Worm (Caenorhabditis elegans): ENCODE measurements around the gene nlp-23.

The nlp-23 gene

ce11 chrX:2382227-2382626 is 39.5 kb upstream of the nlp-23 start (continued):
- TF ChIP-seq attf-4 (tag; optimal IDR thresholded peaks at IDR 0.05) (no peak), ZK546.5 (tag; optimal IDR thresholded peaks at IDR 0.05) (no peak), spr-1 (tag; optimal IDR thresholded peaks at IDR 0.05) (no peak), ztf-11 (tag; optimal IDR thresholded peaks at IDR 0.05) (no peak), skn-1 (tag; optimal IDR thresholded peaks at IDR 0.05) (no peak), lin-13 (GFP tag; optimal IDR thresholded peaks at IDR 0.05) (no peak), ceh-82 (tag; optimal IDR thresholded peaks at IDR 0.05) (no peak), mdl-1 (tag; optimal IDR thresholded peaks at IDR 0.05) (peak in 1 of 2 experiments; percentile 31), T26A8.4 (GFP tag; IDR thresholded peaks at IDR 0.05) (no peak), ZK337.2 (GFP tag; IDR thresholded peaks at IDR 0.05) (no peak), hlh-11 (tag; optimal IDR thresholded peaks at IDR 0.05) (peak; percentile 54), dmd-9 (GFP tag; IDR thresholded peaks at IDR 0.05) (no peak), fos-1 (tag; optimal IDR thresholded peaks at IDR 0.05) (no peak), T20F7.1 (GFP tag; optimal IDR thresholded peaks at IDR 0.05) (no peak), fkh-10 (GFP tag; optimal IDR thresholded peaks at IDR 0.05) (no peak), nhr-111 (GFP tag; optimal IDR thresholded peaks at IDR 0.05) (no peak), lir-3 (tag; optimal IDR thresholded peaks at IDR 0.05) (no peak), zfp-3 (GFP tag; conservative IDR thresholded peaks at IDR 0.05) (no peak), lin-15B (tag; optimal IDR thresholded peaks at IDR 0.05) (no peak), dmd-6 (GFP tag; IDR thresholded peaks at IDR 0.05) (peak; percentile 57), ama-1 (optimal IDR thresholded peaks at IDR 0.05) (no peak), nhr-237 (tag; optimal IDR thresholded peaks at IDR 0.05) (no peak), spr-3 (GFP tag; optimal IDR thresholded peaks at IDR 0.05) (no peak), ceh-28 (tag; optimal IDR thresholded peaks at IDR 0.05) (no peak), hlh-30 (tag; optimal IDR thresholded peaks at IDR 0.05; ENCODE audit: insufficient read depth) (peak; percentile 60), cey-2 (tag; optimal IDR thresholded peaks at IDR 0.05; ENCODE audit: borderline replicate concordance, insufficient read depth) (no peak), F26F4.8 (GFP tag; conservative IDR thresholded peaks at IDR 0.05) (no peak), dpl-1 (GFP tag; optimal IDR thresholded peaks at IDR 0.05) (peak; percentile 64), nhr-10 (tag; optimal IDR thresholded peaks at IDR 0.05) (no peak), ces-1 (GFP tag; optimal IDR thresholded peaks at IDR 0.05) (no peak), nhr-48 (tag; optimal IDR thresholded peaks at IDR 0.05) (no peak), ceh-62 (tag; optimal IDR thresholded peaks at IDR 0.05) (no peak), F37D6.2 (tag; optimal IDR thresholded peaks at IDR 0.05) (peak; percentile 9), madf-5 (GFP tag; IDR thresholded peaks at IDR 0.05) (no peak)

ce11 chrX:2381282-2381681 is 38.5 kb upstream of the nlp-23 start, which contains the start of gene F47G3.4:
F47G3.4 (plus strand) TSS chrX:2381582.
- TF ChIP-seq dmd-9 (GFP tag; IDR thresholded peaks at IDR 0.05) (no peak), Y5F2A.4 (GFP tag; optimal IDR thresholded peaks at IDR 0.05) (no peak), zfp-2 (tag; optimal IDR thresholded peaks at IDR 0.05) (no peak), hif-1 (tag; optimal IDR thresholded peaks at IDR 0.05) (no peak), F26F4.8 (GFP tag; conservative IDR thresholded peaks at IDR 0.05) (no peak), F49E8.2 (tag; optimal IDR thresholded peaks at IDR 0.05; ENCODE audit: borderline replicate concordance) (no peak), ceh-62 (tag; optimal IDR thresholded peaks at IDR 0.05) (no peak), unc-62 (GFP tag; optimal IDR thresholded peaks at IDR 0.05 in 1 of 2) (no peak), unc-62 (tag; optimal IDR thresholded peaks at IDR 0.05) (no peak), rbr-2 (tag; optimal IDR thresholded peaks at IDR 0.05) (no peak), madf-5 (GFP tag; IDR thresholded peaks at IDR 0.05) (no peak), skn-1 (tag; optimal IDR thresholded peaks at IDR 0.05) (no peak), ceh-44 (GFP tag; IDR thresholded peaks at IDR 0.05) (no peak), zag-1 (tag; optimal IDR thresholded peaks at IDR 0.05) (no peak)
